Worm (Caenorhabditis elegans): ENCODE data around the gene srw-130.

DNA sequence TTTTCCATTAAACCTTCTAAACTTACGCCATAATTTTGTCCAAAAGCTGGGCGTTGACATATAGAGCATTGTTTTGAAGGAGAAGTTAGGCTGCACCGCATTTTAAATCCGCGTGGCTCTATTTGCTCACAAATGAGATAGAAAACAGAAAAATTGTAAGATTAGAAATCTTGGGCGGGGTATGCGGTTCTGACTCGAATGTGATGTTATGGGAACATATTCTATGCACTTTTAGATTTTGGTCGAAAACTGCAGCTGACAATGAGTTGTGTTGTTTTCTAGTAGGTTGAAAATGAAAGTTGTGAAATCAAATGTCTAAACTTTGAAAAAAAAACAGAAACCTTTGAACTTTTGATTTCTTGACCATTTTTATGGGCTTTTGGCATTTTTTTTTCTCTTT lies 5.4 kb downstream of the srw-130 start, which contains the start of gene nhr-222:
- no peak for TF ChIP-seq tlp-1 (tag; optimal IDR thresholded peaks at IDR 0.05)
- TF ChIP-seq blmp-1 (tag; optimal IDR thresholded peaks at IDR 0.05): no peak
- no peak for TF ChIP-seq nhr-237 (tag; optimal IDR thresholded peaks at IDR 0.05)
- no peak for TF ChIP-seq pag-3 (tag; optimal IDR thresholded peaks at IDR 0.05; ENCODE audit: borderline replicate concordance, insufficient read depth)
- TF ChIP-seq ceh-82 (tag; optimal IDR thresholded peaks at IDR 0.05): no peak
- TF ChIP-seq jun-1 (tag; optimal IDR thresholded peaks at IDR 0.05): no peak
- no peak for TF ChIP-seq ztf-11 (tag; optimal IDR thresholded peaks at IDR 0.05)
- no peak for TF ChIP-seq tbx-2 (tag; optimal IDR thresholded peaks at IDR 0.05)
- TF ChIP-seq mdl-1 (tag; optimal IDR thresholded peaks at IDR 0.05): no peak
- no peak for TF ChIP-seq sptf-1 (tag; optimal IDR thresholded peaks at IDR 0.05)
- TF ChIP-seq ces-1 (GFP tag; optimal IDR thresholded peaks at IDR 0.05): no peak
- no peak for TF ChIP-seq ets-5 (GFP tag; IDR thresholded peaks at IDR 0.05)
- TF ChIP-seq lin-39 (tag; optimal IDR thresholded peaks at IDR 0.05): no peak

Measured in whole organism, L1 larva.